Worm (Caenorhabditis elegans): ENCODE results near the gene F58B4.2.

F58B4.2 gene

ce11 chrV:10965501-10965900 lies 47.2 kb upstream of the F58B4.2 start, which contains the start of the genes ctf-4 and eef-1G (continued):
- peak; percentile 90 for TF ChIP-seq rnt-1 (tag; optimal IDR thresholded peaks at IDR 0.05)
- TF ChIP-seq ceh-2 (tag; optimal IDR thresholded peaks at IDR 0.05), result peak; percentile 18
- no peak for TF ChIP-seq fkh-6 (tag; optimal IDR thresholded peaks at IDR 0.05)
- TF ChIP-seq ceh-31 (tag; optimal IDR thresholded peaks at IDR 0.05), result peak; percentile 64
- TF ChIP-seq hlh-13 (GFP tag; optimal IDR thresholded peaks at IDR 0.05), result no peak
- TF ChIP-seq C38D4.7 (GFP tag; optimal IDR thresholded peaks at IDR 0.05), result no peak
- peak; percentile 62 for TF ChIP-seq pqm-1 (tag; optimal IDR thresholded peaks at IDR 0.05)
- no peak for TF ChIP-seq ceh-6 (GFP tag; optimal IDR thresholded peaks at IDR 0.05)
- no peak for TF ChIP-seq sdc-2 (tag; optimal IDR thresholded peaks at IDR 0.05)
- peak; percentile 5 for TF ChIP-seq pros-1 (tag; optimal IDR thresholded peaks at IDR 0.05)

DNA sequence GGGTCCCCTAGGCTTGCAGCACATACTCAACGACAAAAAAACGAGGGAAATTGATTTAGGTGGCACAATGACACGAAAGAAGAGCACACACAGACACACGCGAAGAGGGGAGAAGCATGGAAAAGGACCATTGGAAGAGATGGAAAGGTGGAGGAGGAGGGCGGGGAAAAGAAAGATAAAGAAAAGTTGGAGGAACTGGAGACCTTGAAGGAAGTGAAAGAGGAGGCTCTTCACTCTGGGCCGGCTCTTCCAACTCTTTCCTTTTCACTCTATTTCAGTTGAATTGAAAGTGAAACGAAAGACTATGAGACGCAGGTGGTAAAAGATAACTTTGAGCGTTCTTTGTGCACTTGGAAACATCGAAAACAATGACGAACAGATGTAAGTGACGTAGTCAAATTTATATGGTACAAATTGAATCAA lies 43.2 kb upstream of the F58B4.2 start:
- TF ChIP-seq ceh-18 (tag; optimal IDR thresholded peaks at IDR 0.05) (peak; percentile 93), nfya-1 (tag; optimal IDR thresholded peaks at IDR 0.05) (peak; percentile 1), ceh-31 (tag; optimal IDR thresholded peaks at IDR 0.05) (peak; percentile 62), C08G9.2 (tag; optimal IDR thresholded peaks at IDR 0.05) (peak; percentile 22), dmd-4 (tag; optimal IDR thresholded peaks at IDR 0.05; ENCODE audit: borderline replicate concordance) (no peak), ceh-34 (tag; optimal IDR thresholded peaks at IDR 0.05) (peak; percentile 44), ref-2 (tag; optimal IDR thresholded peaks at IDR 0.05) (peak; percentile 25), ceh-30 (tag; optimal IDR thresholded peaks at IDR 0.05) (no peak), mec-3 (tag; optimal IDR thresholded peaks at IDR 0.05; ENCODE audit: borderline replicate concordance) (peak; percentile 49), ceh-14 (tag; optimal IDR thresholded peaks at IDR 0.05) (peak; percentile 75), rnt-1 (tag; optimal IDR thresholded peaks at IDR 0.05) (peak; percentile 48), sdc-2 (tag; optimal IDR thresholded peaks at IDR 0.05) (no peak), K09A11.1 (tag; optimal IDR thresholded peaks at IDR 0.05; ENCODE audit: insufficient read depth) (no peak), C38D4.7 (GFP tag; optimal IDR thresholded peaks at IDR 0.05) (no peak), fax-1 (tag; optimal IDR thresholded peaks at IDR 0.05) (peak; percentile 27), nhr-232 (tag; optimal IDR thresholded peaks at IDR 0.05) (no peak), tbx-2 (tag; optimal IDR thresholded peaks at IDR 0.05) (peak; percentile 48), unc-42 (tag; optimal IDR thresholded peaks at IDR 0.05) (peak; percentile 94), Y22D7AL.16 (tag; optimal IDR thresholded peaks at IDR 0.05) (no peak), tbx-7 (tag; optimal IDR thresholded peaks at IDR 0.05) (no peak), unc-86 (tag; optimal IDR thresholded peaks at IDR 0.05) (no peak), fkh-10 (GFP tag; optimal IDR thresholded peaks at IDR 0.05) (no peak), unc-55 (GFP tag; optimal IDR thresholded peaks at IDR 0.05) (peak; percentile 68)

ce11 chrV:10960544-10960943 lies 42.3 kb upstream of the F58B4.2 start, which contains the start of gene vps-36:
Gene vps-36 (minus strand): TSS chrV:10960669.
- TF ChIP-seq C38D4.7 (GFP tag; optimal IDR thresholded peaks at IDR 0.05), result no peak
- TF ChIP-seq elt-2 (tag; optimal IDR thresholded peaks at IDR 0.05), result peak; percentile 14

DNA sequence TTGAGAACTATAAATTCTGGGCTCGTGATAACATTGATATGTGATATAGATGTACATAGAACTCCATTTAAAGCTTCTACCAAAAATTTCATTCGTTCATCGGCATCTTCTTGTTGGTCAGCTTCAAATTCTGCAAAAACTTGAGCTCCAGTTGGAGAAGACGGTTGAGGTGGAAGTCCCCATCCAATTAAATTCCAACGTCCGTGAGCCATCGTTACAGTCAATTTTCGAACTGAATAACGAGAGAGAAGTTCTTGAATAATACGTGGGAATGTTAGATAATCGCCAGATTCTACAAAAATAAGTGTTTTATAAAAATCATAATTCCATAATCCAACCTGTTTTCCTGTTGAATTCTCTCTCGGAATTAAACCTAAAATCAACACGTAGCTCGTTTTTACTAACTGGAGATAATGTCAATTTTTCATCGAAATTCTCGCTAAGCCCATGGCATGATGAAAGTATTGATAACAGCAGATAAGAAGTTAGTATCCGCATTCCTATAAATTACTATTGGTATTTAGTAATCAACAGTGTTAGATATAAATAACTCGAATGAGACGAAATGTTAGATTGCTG lies 40.1 kb upstream of the F58B4.2 start, which contains the start of gene pigt-1:
Gene pigt-1 (minus strand): TSS at position 500 of the 579 bp plus-strand sequence.
- TF ChIP-seq dmd-4 (tag; optimal IDR thresholded peaks at IDR 0.05; ENCODE audit: borderline replicate concordance), result no peak
- TF ChIP-seq pat-9 (tag; optimal IDR thresholded peaks at IDR 0.05), result no peak
- TF ChIP-seq hlh-13 (GFP tag; optimal IDR thresholded peaks at IDR 0.05), result no peak
- no peak for TF ChIP-seq pha-2 (tag; optimal IDR thresholded peaks at IDR 0.05)
- TF ChIP-seq gmeb-2 (tag; optimal IDR thresholded peaks at IDR 0.05), result no peak
- TF ChIP-seq npax-4 (tag; optimal IDR thresholded peaks at IDR 0.05), result no peak
- no peak for TF ChIP-seq hlh-30 (tag; optimal IDR thresholded peaks at IDR 0.05; ENCODE audit: insufficient read depth)
- no peak for TF ChIP-seq che-1 (tag; optimal IDR thresholded peaks at IDR 0.05)
- no peak for TF ChIP-seq mec-3 (tag; optimal IDR thresholded peaks at IDR 0.05; ENCODE audit: borderline replicate concordance)
- TF ChIP-seq hlh-8 (tag; optimal IDR thresholded peaks at IDR 0.05), result no peak
- no peak for TF ChIP-seq ceh-9 (tag; optimal IDR thresholded peaks at IDR 0.05)
- TF ChIP-seq fkh-6 (tag; optimal IDR thresholded peaks at IDR 0.05), result no peak
- no peak for TF ChIP-seq ztf-16 (tag; optimal IDR thresholded peaks at IDR 0.05)
